Worm (Caenorhabditis elegans) whole organism, L4 larva: ENCODE measurements around the gene inx-1.

Experiments
- F49E8.2 ChIP-seq: sonication (generic microtip); optimal IDR thresholded peaks from 2 replicates; lab custom pipeline; 2016; ENCODE audit warnings: missing compliant biosample characterization, mild to moderate bottlenecking, missing genetic modification characterization, borderline replicate concordance
- dmd-6 ChIP-seq: fragments of 200-800 bp; sonication (Bioruptor generic); IDR thresholded peaks from 2 replicates; pipeline ENCODE4 v1.3.6; 2022; ENCODE audit warnings: missing genetic modification reagents, missing genetic modification characterization, missing compliant biosample characterization
- dpl-1 ChIP-seq: fragments of 150-350 bp; optimal IDR thresholded peaks from 2 replicates; lab custom pipeline; 2014; ENCODE audit warnings: missing biosample characterization, missing genetic modification reagents, missing genetic modification characterization
- egl-27 ChIP-seq: sonication (generic microtip); optimal IDR thresholded peaks from 3 replicates; lab custom pipeline; 2017; ENCODE audit warnings: missing biosample characterization, missing genetic modification reagents, missing genetic modification characterization
- lin-13 ChIP-seq: fragments of 150-350 bp; optimal IDR thresholded peaks from 2 replicates; lab custom pipeline; 2014; ENCODE audit warnings: missing biosample characterization, missing genetic modification reagents, missing genetic modification characterization
- lin-29 ChIP-seq: fragments of 200-800 bp; sonication (Bioruptor generic); IDR thresholded peaks from 2 replicates; pipeline ENCODE4 v1.3.6; 2022; ENCODE audit warnings: missing genetic modification reagents, missing genetic modification characterization, missing compliant biosample characterization
- lsy-2 ChIP-seq, 2 experiments: fragments of 150-350 bp in 1 of 2; sonication (generic microtip) in 1 of 2; optimal IDR thresholded peaks; 2 replicates each; lab custom pipeline; 2014 to 2017; ENCODE audit warnings: missing biosample characterization in 2 of 2, missing genetic modification characterization in 2 of 2
- madf-5 ChIP-seq, 2 experiments: fragments of 200-800 bp; sonication (Bioruptor generic); IDR thresholded peaks; 2 replicates each; pipeline ENCODE4 v1.3.6; 2022; ENCODE audit warnings: missing compliant biosample characterization in 2 of 2, missing genetic modification characterization in 2 of 2
- nhr-25 ChIP-seq: sonication (generic microtip); optimal IDR thresholded peaks from 2 replicates; lab custom pipeline; 2017; ENCODE audit warnings: missing genetic modification characterization, mild to moderate bottlenecking, missing compliant biosample characterization, antibody characterized with exemption, moderate library complexity, borderline replicate concordance; ENCODE audit not compliant: insufficient read depth
- nhr-77 ChIP-seq: fragments of 150-350 bp; optimal IDR thresholded peaks from 2 replicates; lab custom pipeline; 2014; ENCODE audit warnings: missing biosample characterization, missing genetic modification characterization
- pha-4 ChIP-seq, 2 experiments: fragments of 150-350 bp in 1 of 2; fragments of 200-800 bp in 1 of 2; sonication (Bioruptor generic) in 1 of 2; IDR thresholded peaks in 1 of 2; optimal IDR thresholded peaks in 1 of 2; 2 replicates each; pipeline versions ENCODE4 v1.3.6 to Lab custom; 2014 to 2022; ENCODE audit warnings: missing genetic modification characterization in 2 of 2, missing genetic modification reagents in 2 of 2, missing biosample characterization in 1 of 2, missing compliant biosample characterization in 1 of 2
- tra-1 ChIP-seq: fragments of 200-800 bp; sonication (Bioruptor generic); IDR thresholded peaks from 2 replicates; pipeline ENCODE4 v1.3.6; 2022; ENCODE audit warnings: missing genetic modification reagents, missing genetic modification characterization, missing compliant biosample characterization
- ztf-11 ChIP-seq: fragments of 150-350 bp; optimal IDR thresholded peaks from 2 replicates; lab custom pipeline; 2014; ENCODE audit warnings: missing biosample characterization, missing genetic modification characterization

DNA sequence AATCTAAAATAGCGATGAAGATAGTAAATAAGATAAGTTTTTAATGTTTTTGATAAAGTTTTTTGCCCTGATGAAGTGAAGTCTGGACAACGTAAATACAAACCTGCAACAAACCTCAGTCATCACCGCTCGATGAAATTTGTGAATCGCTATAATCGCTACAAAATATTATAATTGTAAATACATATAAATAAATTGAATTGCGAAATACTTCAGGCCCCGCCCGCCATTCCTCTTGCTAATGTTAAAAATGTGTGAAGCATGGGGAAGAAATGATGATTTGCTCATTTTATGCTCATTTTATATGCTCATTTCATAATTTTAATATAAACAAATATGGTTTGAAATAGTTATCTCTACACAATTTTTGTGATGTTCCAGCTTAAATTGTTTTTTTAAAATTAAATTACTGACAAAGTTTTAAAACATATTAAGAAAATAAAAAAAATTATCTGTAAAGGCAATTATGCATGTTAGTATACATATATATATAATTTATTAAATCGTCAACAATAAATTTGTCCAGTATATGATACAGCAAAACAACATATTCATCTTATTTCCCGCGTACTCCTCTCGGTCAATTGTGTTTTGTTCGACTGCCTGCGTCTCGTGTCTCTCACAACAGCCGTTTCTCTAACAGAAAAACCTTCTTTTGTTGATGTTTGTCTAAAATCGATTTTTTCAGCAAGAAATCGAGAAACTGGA is 52.0 kb downstream of the inx-1 start, which contains the start of gene sid-5:
- TF ChIP-seq lin-13 (GFP tag; lab: Kevin White, UChicago) (no peak), F49E8.2 (tag; lab: Kevin White, UChicago) (no peak), nhr-77 (tag; lab: Kevin White, UChicago) (no peak), lin-29 (GFP tag; lab: Robert Waterston, UW) (no peak), pha-4 (GFP tag; IDR thresholded peaks at IDR 0.05; lab: Robert Waterston, UW) (no peak), pha-4 (tag; optimal IDR thresholded peaks at IDR 0.05; lab: Kevin White, UChicago) (no peak), dpl-1 (GFP tag; lab: Kevin White, UChicago) (no peak), ztf-11 (tag; lab: Kevin White, UChicago) (no peak), madf-5 (GFP tag; IDR thresholded peaks at IDR 0.05; lab: Robert Waterston, UW) (no peak), lsy-2 (tag; optimal IDR thresholded peaks at IDR 0.05; lab: Kevin White, UChicago) (no peak), tra-1 (no peak), egl-27 (no peak), dmd-6 (GFP tag; lab: Robert Waterston, UW) (no peak), nhr-25 (tag; lab: Kevin White, UChicago) (no peak)
